Worm (Caenorhabditis elegans): Measurements from ENCODE around the gene C38C3.3.

DNA sequence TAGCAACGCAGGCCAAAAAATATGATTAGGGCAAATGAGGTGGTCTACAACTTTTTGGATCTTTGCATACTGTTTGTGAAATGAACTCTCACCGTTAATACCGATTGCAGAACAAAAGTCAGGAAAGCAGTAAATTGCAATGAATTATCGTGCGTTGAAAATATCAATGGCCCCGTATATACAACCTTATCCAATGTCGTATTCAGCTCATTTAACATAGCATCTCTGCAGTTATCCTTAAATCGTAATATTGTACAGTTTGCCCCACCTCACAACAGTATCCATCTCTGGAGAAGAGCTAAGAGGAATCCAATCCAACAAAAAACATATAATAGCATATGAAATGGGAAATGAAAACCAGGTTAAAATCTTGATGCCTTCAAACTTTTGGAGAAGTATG is 37.0 kb downstream of the C38C3.3 start:
- TF ChIP-seq sox-4 (tag; optimal IDR thresholded peaks at IDR 0.05) (no peak), syd-9 (tag; optimal IDR thresholded peaks at IDR 0.05) (no peak), pqm-1 (tag; optimal IDR thresholded peaks at IDR 0.05) (no peak), unc-86 (tag; optimal IDR thresholded peaks at IDR 0.05) (no peak), mec-3 (tag; optimal IDR thresholded peaks at IDR 0.05; ENCODE audit: borderline replicate concordance) (no peak), fkh-10 (GFP tag; optimal IDR thresholded peaks at IDR 0.05) (no peak), ama-1 (optimal IDR thresholded peaks at IDR 0.05) (no peak), rnt-1 (tag; optimal IDR thresholded peaks at IDR 0.05) (no peak), K02D7.2 (tag; optimal IDR thresholded peaks at IDR 0.05) (no peak), tbx-2 (tag; optimal IDR thresholded peaks at IDR 0.05) (no peak), ceh-6 (GFP tag; optimal IDR thresholded peaks at IDR 0.05) (no peak), npax-4 (tag; optimal IDR thresholded peaks at IDR 0.05) (no peak), pha-4 (tag; optimal IDR thresholded peaks at IDR 0.05) (no peak)

All from whole organism, late embryonic.